Worm (Caenorhabditis elegans) whole organism, young adult: ENCODE results near the gene F57G4.1.

Experiments used
- B0336.3 ChIP-seq: fragments of 200-800 bp; sonication (Bioruptor generic); IDR thresholded peaks from 2 replicates; pipeline ENCODE4 v1.3.6; 2022; ENCODE audit warnings: missing genetic modification characterization, missing compliant biosample characterization
- C06A6.2 ChIP-seq: fragments of 200-800 bp; sonication (Bioruptor generic); conservative IDR thresholded peaks from 2 replicates; pipeline ENCODE4 v1.3.6; 2022; ENCODE audit warnings: missing genetic modification characterization, missing compliant biosample characterization
- F22D6.2 ChIP-seq: sonication (generic microtip); optimal IDR thresholded peaks from 2 replicates; lab custom pipeline; 2016; ENCODE audit warnings: mild to moderate bottlenecking, missing genetic modification characterization, missing compliant biosample characterization
- F23B12.7 ChIP-seq: sonication (generic microtip); optimal IDR thresholded peaks from 2 replicates; lab custom pipeline; 2017; ENCODE audit warnings: missing genetic modification characterization, mild to moderate bottlenecking, missing compliant biosample characterization, antibody characterized with exemption, moderate library complexity; ENCODE audit not compliant: insufficient read depth
- F33H1.4 ChIP-seq: fragments of 200-800 bp; sonication (Bioruptor generic); IDR thresholded peaks from 2 replicates; pipeline ENCODE4 v1.3.6; 2022; ENCODE audit warnings: missing genetic modification reagents, missing genetic modification characterization, missing compliant biosample characterization
- F37B4.10 ChIP-seq: fragments of 200-800 bp; sonication (Bioruptor generic); IDR thresholded peaks from 2 replicates; pipeline ENCODE4 v1.3.6; 2022; ENCODE audit warnings: missing genetic modification characterization, missing compliant biosample characterization
- K12H6.12 ChIP-seq: fragments of 200-800 bp; sonication (Bioruptor generic); optimal IDR thresholded peaks from 2 replicates; lab custom pipeline; 2018; ENCODE audit warnings: mild to moderate bottlenecking, missing genetic modification characterization, missing compliant biosample characterization
- akir-1 ChIP-seq: fragments of 200-800 bp; sonication (Bioruptor generic); optimal IDR thresholded peaks from 2 replicates; lab custom pipeline; 2018; ENCODE audit warnings: mild to moderate bottlenecking, missing genetic modification characterization, moderate library complexity, missing compliant biosample characterization
- aptf-2 ChIP-seq: fragments of 200-800 bp; sonication (Bioruptor generic); conservative IDR thresholded peaks from 2 replicates; pipeline ENCODE4 v1.3.6; 2022; ENCODE audit warnings: missing genetic modification reagents, missing genetic modification characterization, missing compliant biosample characterization
- atf-7 ChIP-seq: sonication (generic microtip); optimal IDR thresholded peaks from 2 replicates; lab custom pipeline; 2017; ENCODE audit warnings: mild to moderate bottlenecking, missing genetic modification characterization, missing compliant biosample characterization
- attf-5 ChIP-seq: fragments of 200-800 bp; sonication (Bioruptor generic); optimal IDR thresholded peaks from 2 replicates; lab custom pipeline; 2018; ENCODE audit warnings: mild to moderate bottlenecking, missing genetic modification characterization, missing compliant biosample characterization
- bed-1 ChIP-seq: fragments of 200-800 bp; sonication (Bioruptor generic); IDR thresholded peaks from 2 replicates; pipeline ENCODE4 v1.3.6; 2022; ENCODE audit warnings: missing genetic modification reagents, missing genetic modification characterization, missing compliant biosample characterization
- cebp-1 ChIP-seq, 2 experiments: fragments of 200-800 bp in 1 of 2; sonication (Bioruptor generic) in 1 of 2; sonication (generic microtip) in 1 of 2; IDR thresholded peaks in 1 of 2; optimal IDR thresholded peaks in 1 of 2; 2 replicates each; pipeline versions ENCODE4 v1.3.6 to Lab custom; 2017 to 2022; ENCODE audit warnings: missing compliant biosample characterization in 2 of 2, missing genetic modification characterization in 2 of 2, mild to moderate bottlenecking in 1 of 2, missing genetic modification reagents in 1 of 2, moderate library complexity in 1 of 2
- cebp-2 ChIP-seq: fragments of 200-800 bp; sonication (Bioruptor generic); IDR thresholded peaks from 2 replicates; pipeline ENCODE4 v1.3.6; 2022; ENCODE audit warnings: missing genetic modification characterization, missing compliant biosample characterization
- ceh-27 ChIP-seq: fragments of 200-800 bp; sonication (Bioruptor generic); optimal IDR thresholded peaks from 2 replicates; lab custom pipeline; 2018; ENCODE audit warnings: mild to moderate bottlenecking, missing genetic modification characterization, moderate library complexity, missing compliant biosample characterization
- ceh-58 ChIP-seq: fragments of 200-800 bp; sonication (Bioruptor generic); IDR thresholded peaks from 2 replicates; pipeline ENCODE4 v1.3.6; 2022; ENCODE audit warnings: missing genetic modification characterization, missing compliant biosample characterization
- hmg-20 ChIP-seq: fragments of 200-800 bp; sonication (Bioruptor generic); IDR thresholded peaks from 2 replicates; pipeline ENCODE4 v1.3.6; 2022; ENCODE audit warnings: missing genetic modification reagents, missing genetic modification characterization, missing compliant biosample characterization
- hsf-1 ChIP-seq: fragments of 200-800 bp; sonication (Bioruptor generic); IDR thresholded peaks from 2 replicates; pipeline ENCODE4 v1.3.6; 2022; ENCODE audit warnings: missing genetic modification reagents, missing genetic modification characterization, missing compliant biosample characterization
- lag-1 ChIP-seq: fragments of 200-800 bp; sonication (Bioruptor generic); IDR thresholded peaks from 2 replicates; pipeline ENCODE4 v1.3.6; 2022; ENCODE audit warnings: missing genetic modification reagents, missing genetic modification characterization, missing compliant biosample characterization
- lin-40 ChIP-seq: sonication (generic microtip); optimal IDR thresholded peaks from 2 replicates; lab custom pipeline; 2016; ENCODE audit warnings: missing genetic modification characterization, mild to moderate bottlenecking, missing compliant biosample characterization, missing genotype, missing genetic modification reagents
- madf-10 ChIP-seq: sonication (generic microtip); optimal IDR thresholded peaks from 2 replicates; lab custom pipeline; 2016; ENCODE audit warnings: mild to moderate bottlenecking, missing genetic modification characterization, missing compliant biosample characterization
- madf-6 ChIP-seq: fragments of 200-800 bp; sonication (Bioruptor generic); IDR thresholded peaks from 2 replicates; pipeline ENCODE4 v1.3.6; 2022; ENCODE audit warnings: missing genetic modification reagents, missing genetic modification characterization, missing compliant biosample characterization
- madf-8 ChIP-seq: fragments of 200-800 bp; sonication (Bioruptor generic); conservative IDR thresholded peaks from 2 replicates; pipeline ENCODE4 v1.3.6; 2022; ENCODE audit warnings: missing genetic modification reagents, missing genetic modification characterization, missing compliant biosample characterization
- mcd-1 ChIP-seq: fragments of 200-800 bp; sonication (Bioruptor generic); IDR thresholded peaks from 2 replicates; pipeline ENCODE4 v1.3.6; 2022; ENCODE audit warnings: missing genetic modification reagents, missing genetic modification characterization, missing compliant biosample characterization
- mel-28 ChIP-seq: sonication (generic microtip); optimal IDR thresholded peaks from 2 replicates; lab custom pipeline; 2016; ENCODE audit warnings: borderline replicate concordance, mild to moderate bottlenecking, missing genetic modification characterization, missing compliant biosample characterization
- nhr-80 ChIP-seq: sonication (generic microtip); optimal IDR thresholded peaks from 2 replicates; lab custom pipeline; 2016; ENCODE audit warnings: missing genetic modification characterization, missing compliant biosample characterization
- nhr-90 ChIP-seq: sonication (generic microtip); optimal IDR thresholded peaks from 2 replicates; lab custom pipeline; 2016; ENCODE audit warnings: missing genotype, mild to moderate bottlenecking, missing genetic modification characterization, missing compliant biosample characterization
- pbrm-1 ChIP-seq: fragments of 200-800 bp; sonication (Bioruptor generic); IDR thresholded peaks from 2 replicates; pipeline ENCODE4 v1.3.6; 2022; ENCODE audit warnings: missing genetic modification reagents, missing genetic modification characterization, missing compliant biosample characterization
- pha-4 ChIP-seq: fragments of 150-350 bp; sonication (generic microtip); optimal IDR thresholded peaks from 2 replicates; lab custom pipeline; 2014; ENCODE audit warnings: missing biosample characterization, missing genetic modification reagents, missing genetic modification characterization
- rcor-1 ChIP-seq: fragments of 200-800 bp; sonication (Bioruptor generic); IDR thresholded peaks from 2 replicates; pipeline ENCODE4 v1.3.6; 2022; ENCODE audit warnings: missing genetic modification reagents, missing genetic modification characterization, missing compliant biosample characterization
- rec-8 ChIP-seq, 2 experiments: sonication (generic microtip); optimal IDR thresholded peaks; 2 replicates each; lab custom pipeline; 2016; ENCODE audit warnings: mild to moderate bottlenecking in 2 of 2, missing genetic modification characterization in 2 of 2, missing genetic modification reagents in 2 of 2, missing genotype in 2 of 2, missing biosample characterization in 1 of 2, missing compliant biosample characterization in 1 of 2, moderate library complexity in 1 of 2
- repo-1 ChIP-seq: sonication (generic microtip); optimal IDR thresholded peaks from 2 replicates; lab custom pipeline; 2017; ENCODE audit warnings: mild to moderate bottlenecking, missing genetic modification characterization, missing compliant biosample characterization
- sea-2 ChIP-seq: fragments of 200-800 bp; sonication (Bioruptor generic); IDR thresholded peaks from 2 replicates; pipeline ENCODE4 v1.3.6; 2022; ENCODE audit warnings: missing genetic modification characterization, missing compliant biosample characterization
- snpc-1.3 ChIP-seq: sonication (generic microtip); optimal IDR thresholded peaks from 2 replicates; lab custom pipeline; 2017; ENCODE audit warnings: missing genetic modification characterization, mild to moderate bottlenecking, missing compliant biosample characterization, antibody characterized with exemption, moderate library complexity, missing genotype, missing genetic modification reagents; ENCODE audit not compliant: insufficient read depth
- somi-1 ChIP-seq: fragments of 200-800 bp; sonication (Bioruptor generic); optimal IDR thresholded peaks from 2 replicates; lab custom pipeline; 2018; ENCODE audit warnings: mild to moderate bottlenecking, missing genetic modification characterization, missing compliant biosample characterization
- unc-130 ChIP-seq: sonication (generic microtip); optimal IDR thresholded peaks from 2 replicates; lab custom pipeline; 2016; ENCODE audit warnings: missing genetic modification reagents, missing genetic modification characterization, missing compliant biosample characterization
- unc-62 ChIP-seq: fragments of 150-350 bp; optimal IDR thresholded peaks from 2 replicates; lab custom pipeline; 2014; ENCODE audit warnings: missing biosample characterization, missing genetic modification reagents, missing genetic modification characterization
- xnd-1 ChIP-seq: sonication (generic microtip); optimal IDR thresholded peaks from 2 replicates; lab custom pipeline; 2016; ENCODE audit warnings: missing genotype, missing genetic modification reagents, missing genetic modification characterization, missing compliant biosample characterization
- zim-3 ChIP-seq: sonication (generic microtip); optimal IDR thresholded peaks from 2 replicates; lab custom pipeline; 2017; ENCODE audit warnings: mild to moderate bottlenecking, missing genetic modification characterization, moderate library complexity, missing compliant biosample characterization
- ztf-22 ChIP-seq: fragments of 200-800 bp; sonication (Bioruptor generic); optimal IDR thresholded peaks from 2 replicates; lab custom pipeline; 2018; ENCODE audit warnings: mild to moderate bottlenecking, missing genetic modification characterization, moderate library complexity, missing compliant biosample characterization
- ztf-26 ChIP-seq: sonication (generic microtip); optimal IDR thresholded peaks from 2 replicates; lab custom pipeline; 2017; ENCODE audit warnings: missing genetic modification characterization, missing compliant biosample characterization

The F57G4.1 gene

ce11 chrV:17615609-17616008, 7.7 kb upstream of the F57G4.1 start, which contains the start of gene Y6G8.5:
Gene Y6G8.5, minus strand, starts transcription at chrV:17615709.
- no peak for TF ChIP-seq F23B12.7
- TF ChIP-seq sea-2, result no peak
- TF ChIP-seq, all 124 proteins: peak for 0

- TF ChIP-seq cebp-2 (GFP tag; lab: Robert Waterston, UW) (no peak), hsf-1 (no peak), nhr-80 (tag; lab: Kevin White, UChicago) (peak; percentile 49), C06A6.2 (GFP tag; lab: Robert Waterston, UW) (no peak), ceh-58 (no peak), hmg-20 (GFP tag; lab: Robert Waterston, UW) (no peak)
Measured at ce11 chrV:17616807-17617206, 6.5 kb upstream of the F57G4.1 start, which contains the start of gene Y6G8.6. Gene Y6G8.6, minus strand, starts transcription at chrV:17616904.

ce11 chrV:17618189-17618588, 5.1 kb upstream of the F57G4.1 start:
- TF ChIP-seq hsf-1, result peak; percentile 90
- TF ChIP-seq, all 124 proteins: peak for 1; not testable (repeated sequence) for 123

ce11 chrV:17618826-17619225, 4.5 kb upstream of the F57G4.1 start:
- peak; percentile 92 for TF ChIP-seq hsf-1

ce11 chrV:17620266-17620665, 3.1 kb upstream of the F57G4.1 start, which contains the start of gene Y6G8.8:
Gene Y6G8.8, plus strand, starts transcription at chrV:17620566.
- TF ChIP-seq snpc-1.3 (tag; lab: Kevin White, UChicago) (no peak), repo-1 (tag; lab: Kevin White, UChicago) (no peak), madf-10 (tag; lab: Kevin White, UChicago) (no peak), unc-130 (GFP tag; lab: Kevin White, UChicago) (no peak), F33H1.4 (GFP tag; lab: Robert Waterston, UW) (no peak), mel-28 (tag; lab: Kevin White, UChicago) (no peak), atf-7 (tag; lab: Kevin White, UChicago) (no peak), somi-1 (no peak), F22D6.2 (no peak), rcor-1 (GFP tag; lab: Robert Waterston, UW) (no peak), K12H6.12 (tag; lab: Kevin White, UChicago) (no peak), ztf-26 (tag; lab: Kevin White, UChicago) (no peak), pbrm-1 (no peak), lag-1 (no peak), akir-1 (GFP tag; lab: Kevin White, UChicago) (no peak), xnd-1 (no peak), pha-4 (no peak), attf-5 (GFP tag; lab: Kevin White, UChicago) (no peak), ceh-27 (GFP tag; lab: Kevin White, UChicago) (no peak), mcd-1 (GFP tag; lab: Robert Waterston, UW) (no peak)

- TF ChIP-seq madf-8 (GFP tag; lab: Robert Waterston, UW) (no peak), ztf-22 (GFP tag; lab: Kevin White, UChicago) (no peak), cebp-1 (GFP tag; IDR thresholded peaks at IDR 0.05; lab: Robert Waterston, UW) (no peak), cebp-1 (tag; optimal IDR thresholded peaks at IDR 0.05; lab: Kevin White, UChicago) (no peak), zim-3 (tag; lab: Kevin White, UChicago) (no peak), madf-6 (GFP tag; lab: Robert Waterston, UW) (no peak), repo-1 (tag; lab: Kevin White, UChicago) (no peak), rec-8 (tag; optimal IDR thresholded peaks at IDR 0.05; lab: Kevin White, UChicago) (no peak), lin-40 (tag; lab: Kevin White, UChicago) (no peak), B0336.3 (no peak), lag-1 (no peak), bed-1 (GFP tag; lab: Robert Waterston, UW) (no peak), F37B4.10 (GFP tag; lab: Robert Waterston, UW) (no peak), nhr-90 (tag; lab: Kevin White, UChicago) (no peak), unc-62 (GFP tag; lab: Kevin White, UChicago) (no peak), aptf-2 (GFP tag; lab: Robert Waterston, UW) (no peak), madf-10 (tag; lab: Kevin White, UChicago) (no peak)
Measured at ce11 chrV:17624906-17625305, 1.6 kb downstream of the F57G4.1 start, which contains the start of gene F57G4.11. Gene F57G4.11, plus strand, starts transcription at chrV:17625206.
